Worm (Caenorhabditis elegans) whole organism, young adult: ENCODE results near the gene npp-15.

Experiments
- B0336.3 ChIP-seq: fragments of 200-800 bp; sonication (Bioruptor generic); IDR thresholded peaks from 2 replicates; pipeline ENCODE4 v1.3.6; 2022; ENCODE audit warnings: missing genetic modification characterization, missing compliant biosample characterization
- C17E4.6 ChIP-seq: fragments of 200-800 bp; sonication (Bioruptor generic); IDR thresholded peaks from 2 replicates; pipeline ENCODE4 v1.3.6; 2022; ENCODE audit warnings: missing genetic modification reagents, missing genetic modification characterization, missing compliant biosample characterization
- D2030.7 ChIP-seq: fragments of 200-800 bp; sonication (Bioruptor generic); IDR thresholded peaks from 2 replicates; pipeline ENCODE4 v1.3.6; 2022; ENCODE audit warnings: missing genetic modification reagents, missing genetic modification characterization, missing compliant biosample characterization
- F10E7.11 ChIP-seq: sonication (generic microtip); optimal IDR thresholded peaks from 2 replicates; lab custom pipeline; 2017; ENCODE audit warnings: mild to moderate bottlenecking, missing genetic modification characterization, moderate library complexity, missing compliant biosample characterization
- F23B12.7 ChIP-seq: sonication (generic microtip); optimal IDR thresholded peaks from 2 replicates; lab custom pipeline; 2017; ENCODE audit warnings: missing genetic modification characterization, mild to moderate bottlenecking, missing compliant biosample characterization, antibody characterized with exemption, moderate library complexity; ENCODE audit not compliant: insufficient read depth
- F33H1.4 ChIP-seq: fragments of 200-800 bp; sonication (Bioruptor generic); IDR thresholded peaks from 2 replicates; pipeline ENCODE4 v1.3.6; 2022; ENCODE audit warnings: missing genetic modification reagents, missing genetic modification characterization, missing compliant biosample characterization
- F55B11.4 ChIP-seq: sonication (generic microtip); optimal IDR thresholded peaks from 2 replicates; lab custom pipeline; 2016; ENCODE audit warnings: missing compliant biosample characterization, missing genetic modification characterization, borderline replicate concordance; ENCODE audit not compliant: insufficient read depth
- F57A8.1 ChIP-seq: fragments of 200-800 bp; sonication (Bioruptor generic); optimal IDR thresholded peaks from 2 replicates; lab custom pipeline; 2018; ENCODE audit warnings: mild to moderate bottlenecking, missing genetic modification characterization, moderate library complexity, missing compliant biosample characterization
- K11D2.4 ChIP-seq: fragments of 200-800 bp; sonication (Bioruptor generic); IDR thresholded peaks from 2 replicates; pipeline ENCODE4 v1.3.6; 2022; ENCODE audit warnings: missing genetic modification reagents, missing genetic modification characterization, missing compliant biosample characterization
- Y53F4B.3 ChIP-seq: fragments of 200-800 bp; sonication (Bioruptor generic); IDR thresholded peaks from 2 replicates; pipeline ENCODE4 v1.3.6; 2022; ENCODE audit warnings: missing genetic modification reagents, missing genetic modification characterization, missing compliant biosample characterization
- Y53G8AR.9 ChIP-seq: fragments of 200-800 bp; sonication (Bioruptor generic); conservative IDR thresholded peaks from 2 replicates; pipeline ENCODE4 v1.3.6; 2022; ENCODE audit warnings: missing genetic modification reagents, missing genetic modification characterization, missing compliant biosample characterization
- Y56A3A.18 ChIP-seq: fragments of 200-800 bp; sonication (Bioruptor generic); IDR thresholded peaks from 2 replicates; pipeline ENCODE4 v1.3.6; 2022; ENCODE audit warnings: missing genetic modification reagents, missing genetic modification characterization, missing compliant biosample characterization
- Y67H2A.10 ChIP-seq: fragments of 200-800 bp; sonication (Bioruptor generic); conservative IDR thresholded peaks from 2 replicates; pipeline ENCODE4 v1.3.6; 2022; ENCODE audit warnings: missing genetic modification reagents, missing genetic modification characterization, missing compliant biosample characterization
- ama-1 ChIP-seq, 3 experiments: fragments of 150-350 bp in 1 of 3; sonication (generic microtip) in 2 of 3; optimal IDR thresholded peaks; 2 replicates each; lab custom pipeline; 2014 to 2018; ENCODE audit warnings: missing biosample characterization in 2 of 3, missing genetic modification characterization in 2 of 3, missing genetic modification reagents in 2 of 3
- aptf-2 ChIP-seq: fragments of 200-800 bp; sonication (Bioruptor generic); conservative IDR thresholded peaks from 2 replicates; pipeline ENCODE4 v1.3.6; 2022; ENCODE audit warnings: missing genetic modification reagents, missing genetic modification characterization, missing compliant biosample characterization
- attf-3 ChIP-seq: fragments of 200-800 bp; sonication (Bioruptor generic); conservative IDR thresholded peaks from 2 replicates; pipeline ENCODE4 v1.3.6; 2022; ENCODE audit warnings: missing genetic modification reagents, missing genetic modification characterization, missing compliant biosample characterization
- attf-6 ChIP-seq: fragments of 200-800 bp; sonication (Bioruptor generic); IDR thresholded peaks from 2 replicates; pipeline ENCODE4 v1.3.6; 2022; ENCODE audit warnings: missing genetic modification reagents, missing genetic modification characterization, missing compliant biosample characterization
- dox-1 ChIP-seq: fragments of 200-800 bp; sonication (Bioruptor generic); IDR thresholded peaks from 2 replicates; pipeline ENCODE4 v1.3.6; 2022; ENCODE audit warnings: missing genetic modification reagents, missing genetic modification characterization, missing compliant biosample characterization
- dpl-1 ChIP-seq: fragments of 150-350 bp; optimal IDR thresholded peaks from 2 replicates; lab custom pipeline; 2014; ENCODE audit warnings: missing biosample characterization, missing genetic modification reagents, missing genetic modification characterization
- fkh-3 ChIP-seq: sonication (generic microtip); optimal IDR thresholded peaks from 2 replicates; lab custom pipeline; 2016; ENCODE audit warnings: mild to moderate bottlenecking, missing genetic modification characterization, missing compliant biosample characterization
- him-1 ChIP-seq: sonication (generic microtip); optimal IDR thresholded peaks from 2 replicates; lab custom pipeline; 2016; ENCODE audit warnings: missing genotype, missing genetic modification reagents, missing genetic modification characterization, missing compliant biosample characterization
- hlh-26 ChIP-seq: fragments of 200-800 bp; sonication (Bioruptor generic); conservative IDR thresholded peaks from 2 replicates; pipeline ENCODE4 v1.3.6; 2022; ENCODE audit warnings: missing genetic modification reagents, missing genetic modification characterization, missing compliant biosample characterization
- hmg-1.2 ChIP-seq: fragments of 200-800 bp; sonication (Bioruptor generic); IDR thresholded peaks from 2 replicates; pipeline ENCODE4 v1.3.6; 2022; ENCODE audit warnings: missing genetic modification reagents, missing genetic modification characterization, missing compliant biosample characterization
- hmg-20 ChIP-seq: fragments of 200-800 bp; sonication (Bioruptor generic); IDR thresholded peaks from 2 replicates; pipeline ENCODE4 v1.3.6; 2022; ENCODE audit warnings: missing genetic modification reagents, missing genetic modification characterization, missing compliant biosample characterization
- hsf-1 ChIP-seq: fragments of 200-800 bp; sonication (Bioruptor generic); IDR thresholded peaks from 2 replicates; pipeline ENCODE4 v1.3.6; 2022; ENCODE audit warnings: missing genetic modification reagents, missing genetic modification characterization, missing compliant biosample characterization
- let-526 ChIP-seq: fragments of 200-800 bp; sonication (Bioruptor generic); IDR thresholded peaks from 2 replicates; pipeline ENCODE4 v1.3.6; 2022; ENCODE audit warnings: missing genetic modification reagents, missing genetic modification characterization, missing compliant biosample characterization
- let-607 ChIP-seq, 2 experiments: fragments of 200-800 bp in 1 of 2; sonication (Bioruptor generic) in 1 of 2; sonication (generic microtip) in 1 of 2; optimal IDR thresholded peaks; 2 replicates each; lab custom pipeline; 2016 to 2018; ENCODE audit warnings: mild to moderate bottlenecking in 2 of 2, missing compliant biosample characterization in 2 of 2, missing genetic modification characterization in 2 of 2, moderate library complexity in 2 of 2, missing genotype in 1 of 2
- lin-40 ChIP-seq: sonication (generic microtip); optimal IDR thresholded peaks from 2 replicates; lab custom pipeline; 2016; ENCODE audit warnings: missing genetic modification characterization, mild to moderate bottlenecking, missing compliant biosample characterization, missing genotype, missing genetic modification reagents
- madf-10 ChIP-seq: sonication (generic microtip); optimal IDR thresholded peaks from 2 replicates; lab custom pipeline; 2016; ENCODE audit warnings: mild to moderate bottlenecking, missing genetic modification characterization, missing compliant biosample characterization
- madf-3 ChIP-seq: fragments of 200-800 bp; sonication (Bioruptor generic); IDR thresholded peaks from 2 replicates; pipeline ENCODE4 v1.3.6; 2022; ENCODE audit warnings: missing genetic modification reagents, missing genetic modification characterization, missing compliant biosample characterization
- mes-4 ChIP-seq: sonication (generic microtip); optimal IDR thresholded peaks from 2 replicates; lab custom pipeline; 2016; ENCODE audit warnings: missing genotype, missing genetic modification characterization, missing compliant biosample characterization
- mxl-1 ChIP-seq: sonication (generic microtip); optimal IDR thresholded peaks from 2 replicates; lab custom pipeline; 2016; ENCODE audit warnings: missing genetic modification characterization, missing compliant biosample characterization
- nfya-1 ChIP-seq: sonication (generic microtip); optimal IDR thresholded peaks from 2 replicates; lab custom pipeline; 2017; ENCODE audit warnings: antibody characterized with exemption, missing compliant biosample characterization, missing genetic modification characterization, borderline replicate concordance; ENCODE audit not compliant: insufficient read depth
- nfya-2 ChIP-seq: fragments of 200-800 bp; sonication (Bioruptor generic); IDR thresholded peaks from 2 replicates; pipeline ENCODE4 v1.3.6; 2022; ENCODE audit warnings: missing genetic modification reagents, missing genetic modification characterization, missing compliant biosample characterization
- nfyb-1 ChIP-seq: fragments of 200-800 bp; sonication (Bioruptor generic); IDR thresholded peaks from 2 replicates; pipeline ENCODE4 v1.3.6; 2022; ENCODE audit warnings: missing genetic modification reagents, missing genetic modification characterization, missing compliant biosample characterization
- pbrm-1 ChIP-seq: fragments of 200-800 bp; sonication (Bioruptor generic); IDR thresholded peaks from 2 replicates; pipeline ENCODE4 v1.3.6; 2022; ENCODE audit warnings: missing genetic modification reagents, missing genetic modification characterization, missing compliant biosample characterization
- pha-4 ChIP-seq: fragments of 150-350 bp; sonication (generic microtip); optimal IDR thresholded peaks from 2 replicates; lab custom pipeline; 2014; ENCODE audit warnings: missing biosample characterization, missing genetic modification reagents, missing genetic modification characterization
- snpc-1.3 ChIP-seq: sonication (generic microtip); optimal IDR thresholded peaks from 2 replicates; lab custom pipeline; 2017; ENCODE audit warnings: missing genetic modification characterization, mild to moderate bottlenecking, missing compliant biosample characterization, antibody characterized with exemption, moderate library complexity, missing genotype, missing genetic modification reagents; ENCODE audit not compliant: insufficient read depth
- snpc-3.4 ChIP-seq: sonication (generic microtip); optimal IDR thresholded peaks from 2 replicates; lab custom pipeline; 2017; ENCODE audit warnings: missing genetic modification characterization, mild to moderate bottlenecking, missing compliant biosample characterization, antibody characterized with exemption, moderate library complexity, missing genotype, missing genetic modification reagents
- snpc-4 ChIP-seq, 5 experiments: fragments of 150-350 bp in 1 of 5; sonication (generic microtip) in 4 of 5; optimal IDR thresholded peaks; 2 replicates each; lab custom pipeline; 2014 to 2018; ENCODE audit warnings: missing genetic modification characterization in 5 of 5, missing biosample characterization in 3 of 5, antibody characterized with exemption in 2 of 5, mild to moderate bottlenecking in 2 of 5, missing compliant biosample characterization in 2 of 5, missing genotype in 2 of 5, moderate library complexity in 2 of 5, missing genetic modification reagents in 1 of 5
- sptf-2 ChIP-seq: fragments of 200-800 bp; sonication (Bioruptor generic); optimal IDR thresholded peaks from 2 replicates; lab custom pipeline; 2018; ENCODE audit warnings: mild to moderate bottlenecking, missing genetic modification characterization, missing compliant biosample characterization
- tbp1 ChIP-seq: fragments of 200-800 bp; sonication (Bioruptor generic); optimal IDR thresholded peaks from 2 replicates; lab custom pipeline; 2018; ENCODE audit warnings: mild to moderate bottlenecking, missing genetic modification characterization, missing compliant biosample characterization
- tlf-1 ChIP-seq: fragments of 200-800 bp; sonication (Bioruptor generic); optimal IDR thresholded peaks from 2 replicates; lab custom pipeline; 2018; ENCODE audit warnings: mild to moderate bottlenecking, missing genetic modification characterization, missing compliant biosample characterization
- unc-130 ChIP-seq: sonication (generic microtip); optimal IDR thresholded peaks from 2 replicates; lab custom pipeline; 2016; ENCODE audit warnings: missing genetic modification reagents, missing genetic modification characterization, missing compliant biosample characterization
- ztf-26 ChIP-seq: sonication (generic microtip); optimal IDR thresholded peaks from 2 replicates; lab custom pipeline; 2017; ENCODE audit warnings: missing genetic modification characterization, missing compliant biosample characterization
- ztf-28 ChIP-seq: fragments of 200-800 bp; sonication (Bioruptor generic); IDR thresholded peaks from 2 replicates; pipeline ENCODE4 v1.3.6; 2022; ENCODE audit warnings: missing genetic modification reagents, missing genetic modification characterization, missing compliant biosample characterization

Gene npp-15

DNA sequence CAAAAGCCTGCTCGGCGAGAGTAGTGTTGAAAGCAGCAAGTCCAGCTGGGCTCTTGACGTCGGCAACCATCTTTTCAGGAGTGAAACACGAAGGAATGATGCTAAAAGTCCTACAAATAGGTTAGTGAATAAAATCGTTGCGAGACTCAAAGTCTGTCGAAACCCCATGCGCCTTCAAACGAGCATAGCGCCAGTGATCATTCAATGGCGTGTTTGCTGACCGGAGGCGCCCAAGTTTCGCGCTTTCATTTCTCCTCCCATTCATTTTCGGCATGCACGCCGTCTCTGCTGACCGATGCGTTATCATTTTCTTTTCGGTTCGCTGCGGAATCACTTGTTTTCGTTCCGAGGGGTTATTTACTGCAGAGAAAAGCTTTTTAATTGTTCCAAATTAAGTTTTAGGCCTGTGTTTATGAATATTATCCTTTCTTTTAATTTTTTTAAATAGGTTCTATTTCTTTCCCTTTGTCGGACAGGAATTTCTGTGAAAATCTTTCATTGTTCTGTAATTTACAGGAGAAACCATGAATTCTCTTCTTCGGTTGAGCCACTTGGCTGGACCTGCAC lies 44.4 kb downstream of the npp-15 start, which contains the start of the genes eef-1B.1 and aco-2 (continued):
- TF ChIP-seq snpc-4 (GFP tag; optimal IDR thresholded peaks at IDR 0.05; lab: Kevin White, UChicago), result no peak
- TF ChIP-seq snpc-4 (tag; optimal IDR thresholded peaks at IDR 0.05; lab: Kevin White, UChicago), result peak; percentile 2 to 63 (median 54)
- TF ChIP-seq unc-130 (GFP tag; lab: Kevin White, UChicago), result peak; percentile 33
- peak; percentile 84 for TF ChIP-seq K11D2.4 (GFP tag; lab: Robert Waterston, UW)
- no peak for TF ChIP-seq hsf-1 (GFP tag; lab: Robert Waterston, UW)
- peak; percentile 52 for TF ChIP-seq madf-10
- no peak for TF ChIP-seq F55B11.4
- no peak for TF ChIP-seq nfya-2 (GFP tag; lab: Robert Waterston, UW)
- TF ChIP-seq B0336.3 (GFP tag; lab: Robert Waterston, UW), result peak; percentile 70; the same call in 1 of the 2 replicates
- TF ChIP-seq dpl-1 (GFP tag; lab: Kevin White, UChicago), result peak; percentile 68
- no peak for TF ChIP-seq attf-6 (GFP tag; lab: Robert Waterston, UW)
- TF ChIP-seq madf-3 (GFP tag; lab: Robert Waterston, UW), result peak; percentile 92
- TF ChIP-seq snpc-3.4 (tag; lab: Kevin White, UChicago), result no peak
- peak; percentile 57 for TF ChIP-seq F23B12.7 (tag; lab: Kevin White, UChicago)
- no peak for TF ChIP-seq ztf-28 (GFP tag; lab: Robert Waterston, UW)
- peak; percentile 85 for TF ChIP-seq nfyb-1 (GFP tag; lab: Robert Waterston, UW)
- TF ChIP-seq hlh-26, result no peak
- TF ChIP-seq Y53G8AR.9 (GFP tag; lab: Robert Waterston, UW), result peak; percentile 78
- TF ChIP-seq pha-4, result no peak
- TF ChIP-seq ztf-26 (tag; lab: Kevin White, UChicago), result peak; percentile 74
- no peak for TF ChIP-seq C17E4.6 (GFP tag; lab: Robert Waterston, UW)
- no peak for TF ChIP-seq aptf-2 (GFP tag; lab: Robert Waterston, UW)
- no peak for TF ChIP-seq hmg-20 (GFP tag; lab: Robert Waterston, UW)
- TF ChIP-seq mxl-1, result no peak
- TF ChIP-seq Y53F4B.3, result no peak
- peak; percentile 55 for TF ChIP-seq hmg-1.2 (GFP tag; lab: Robert Waterston, UW)
- TF ChIP-seq sptf-2, result no peak
- no peak for TF ChIP-seq Y67H2A.10 (GFP tag; lab: Robert Waterston, UW)
- TF ChIP-seq fkh-3 (tag; lab: Kevin White, UChicago), result no peak
- TF ChIP-seq let-607 (tag; optimal IDR thresholded peaks at IDR 0.05; lab: Kevin White, UChicago), result peak; percentile 9 to 69
- TF ChIP-seq tbp1, result peak; percentile 70
- TF ChIP-seq ama-1 (optimal IDR thresholded peaks at IDR 0.05; lab: Kevin White, UChicago), result peak; percentile 33
- TF ChIP-seq ama-1 (GFP tag; optimal IDR thresholded peaks at IDR 0.05; lab: Kevin White, UChicago), result no peak
- TF ChIP-seq F57A8.1 (GFP tag; lab: Kevin White, UChicago), result no peak
- peak; percentile 84 for TF ChIP-seq lin-40
- TF ChIP-seq tlf-1, result peak; percentile 78
- TF ChIP-seq attf-3 (GFP tag; lab: Robert Waterston, UW), result peak; percentile 72
- TF ChIP-seq nfya-1 (tag; lab: Kevin White, UChicago), result no peak
- TF ChIP-seq Y56A3A.18, result no peak
- TF ChIP-seq mes-4 (tag; lab: Kevin White, UChicago), result no peak
- TF ChIP-seq dox-1 (GFP tag; lab: Robert Waterston, UW), result peak; percentile 88
- peak; percentile 89 for TF ChIP-seq F33H1.4 (GFP tag; lab: Robert Waterston, UW)
- TF ChIP-seq D2030.7 (GFP tag; lab: Robert Waterston, UW), result peak; percentile 56
- TF ChIP-seq let-526, result no peak
- no peak for TF ChIP-seq him-1 (tag; lab: Kevin White, UChicago)
- no peak for TF ChIP-seq F10E7.11
- TF ChIP-seq pbrm-1 (GFP tag; lab: Robert Waterston, UW), result peak; percentile 81
- peak; percentile 11 for TF ChIP-seq snpc-1.3 (tag; lab: Kevin White, UChicago)
